Fruit fly (Drosophila melanogaster) whole organism, larva: ENCODE results near the gene chm.
A peak's percentile ranks its signal among the peaks of the same experiment; 100 is the strongest.

Experiments used
- noc ChIP-seq: fragments of 200-800 bp; sonication (Bioruptor generic); optimal IDR thresholded peaks from 3 replicates; lab custom pipeline; 2019; ENCODE audit warnings: missing biosample characterization, mild to moderate bottlenecking, missing genetic modification characterization, moderate library complexity

The chm gene

dm6 chr2L:7427067-7427785 lies 15.0 kb downstream of the chm start:
- TF ChIP-seq noc (tag; lab: Kevin White, UChicago) = peak; percentile 49

- no peak for TF ChIP-seq noc (tag; lab: Kevin White, UChicago)
Measured at dm6 chr2L:7427786-7428137, 15.5 kb downstream of the chm start.

dm6 chr2L:7430313-7430712 lies 18.1 kb downstream of the chm start:
- TF ChIP-seq noc (tag; lab: Kevin White, UChicago) = no peak

- TF ChIP-seq noc (tag; lab: Kevin White, UChicago) = peak; percentile 42
Measured at dm6 chr2L:7431861-7432601, 19.8 kb downstream of the chm start.

dm6 chr2L:7433337-7433956 lies 21.2 kb downstream of the chm start, which contains the start of gene CG5958:
Gene CG5958 (minus strand): TSS chr2L:7433516.
- TF ChIP-seq noc (tag; lab: Kevin White, UChicago) = no peak

dm6 chr2L:7433957-7434736 lies 21.9 kb downstream of the chm start:
- TF ChIP-seq noc (tag; lab: Kevin White, UChicago) = peak; percentile 98

dm6 chr2L:7434737-7435356 lies 22.6 kb downstream of the chm start:
- peak; percentile 68 for TF ChIP-seq noc (tag; lab: Kevin White, UChicago)

dm6 chr2L:7435475-7435874 lies 23.3 kb downstream of the chm start:
- TF ChIP-seq noc (tag; lab: Kevin White, UChicago) = no peak

dm6 chr2L:7436492-7437324 lies 24.5 kb downstream of the chm start:
- peak; percentile 71 for TF ChIP-seq noc (tag; lab: Kevin White, UChicago)

dm6 chr2L:7437325-7437707 lies 25.1 kb downstream of the chm start, which contains the start of gene CG5973:
Gene CG5973 (plus strand): TSS chr2L:7437492.
- no peak for TF ChIP-seq noc (tag; lab: Kevin White, UChicago)

- no peak for TF ChIP-seq noc (tag; lab: Kevin White, UChicago)
Measured at dm6 chr2L:7438505-7438904, 26.3 kb downstream of the chm start.

- TF ChIP-seq noc (tag; lab: Kevin White, UChicago) = no peak
Measured at dm6 chr2L:7440458-7441018, 28.3 kb downstream of the chm start.

dm6 chr2L:7442106-7442505 lies 29.9 kb downstream of the chm start:
- TF ChIP-seq noc (tag; lab: Kevin White, UChicago) = no peak

dm6 chr2L:7442929-7443328 lies 30.7 kb downstream of the chm start:
- TF ChIP-seq noc (tag; lab: Kevin White, UChicago) = peak; percentile 64
